Fruit fly (Drosophila melanogaster) whole organism: ENCODE results near the gene Nepl19.

Source experiments
- CG8478 ChIP-seq: fragments of >200 bp; optimal IDR thresholded peaks from 2 replicates; lab custom pipeline; 2018; ENCODE audit warnings: inconsistent platforms
- Dll ChIP-seq: fragments of >200 bp; optimal IDR thresholded peaks from 2 replicates; lab custom pipeline; 2017
- EcR ChIP-seq, 2 experiments: fragments of >200 bp; optimal IDR thresholded peaks; 2 replicates each; lab custom pipeline; 2017; ENCODE audit warnings: missing biosample characterization in 2 of 2, missing genetic modification characterization in 2 of 2, missing genetic modification reagents in 2 of 2
- pan ChIP-seq: fragments of >200 bp; optimal IDR thresholded peaks from 2 replicates; lab custom pipeline; 2017
- psq ChIP-seq: fragments of >200 bp; optimal IDR thresholded peaks from 2 replicates; lab custom pipeline; 2017
- usp ChIP-seq: fragments of >200 bp; optimal IDR thresholded peaks from 2 replicates; lab custom pipeline; 2017; ENCODE audit warnings: missing biosample characterization, missing genetic modification characterization, mixed read lengths

Gene Nepl19

dm6 chr3R:28831172-28831571, 48.8 kb downstream of the Nepl19 start:
- TF ChIP-seq usp (GFP tag; lab: Kevin White, UChicago) (no peak), pan (lab: Kevin White, UChicago) (no peak), psq (no peak), Dll (lab: Kevin White, UChicago) (no peak), CG8478 (lab: Kevin White, UChicago) (no peak), EcR (GFP tag; optimal IDR thresholded peaks at IDR 0.05; lab: Kevin White, UChicago) (no peak)

DNA sequence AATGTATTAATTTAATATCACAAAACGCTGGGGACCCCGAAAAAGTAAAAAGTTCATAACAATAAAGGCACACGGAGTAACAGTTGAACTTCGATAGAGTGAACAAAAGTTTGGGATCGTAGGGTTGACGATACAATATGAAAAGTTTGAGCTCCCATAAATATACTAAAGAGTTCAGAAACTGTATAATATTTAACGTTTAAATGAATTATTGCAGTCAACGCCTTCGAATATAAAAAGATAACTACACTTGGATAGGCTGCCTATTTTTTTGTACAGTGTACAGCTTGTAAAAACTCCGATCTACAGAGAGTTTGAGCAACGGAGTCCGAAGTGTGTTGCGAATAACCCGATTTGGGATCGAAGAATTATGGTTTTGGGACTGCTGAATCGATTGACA, 49.2 kb downstream of the Nepl19 start:
- TF ChIP-seq EcR (GFP tag; optimal IDR thresholded peaks at IDR 0.05; lab: Kevin White, UChicago) (no peak), psq (no peak), pan (lab: Kevin White, UChicago) (no peak), CG8478 (lab: Kevin White, UChicago) (no peak), usp (GFP tag; lab: Kevin White, UChicago) (no peak), Dll (lab: Kevin White, UChicago) (no peak)

DNA sequence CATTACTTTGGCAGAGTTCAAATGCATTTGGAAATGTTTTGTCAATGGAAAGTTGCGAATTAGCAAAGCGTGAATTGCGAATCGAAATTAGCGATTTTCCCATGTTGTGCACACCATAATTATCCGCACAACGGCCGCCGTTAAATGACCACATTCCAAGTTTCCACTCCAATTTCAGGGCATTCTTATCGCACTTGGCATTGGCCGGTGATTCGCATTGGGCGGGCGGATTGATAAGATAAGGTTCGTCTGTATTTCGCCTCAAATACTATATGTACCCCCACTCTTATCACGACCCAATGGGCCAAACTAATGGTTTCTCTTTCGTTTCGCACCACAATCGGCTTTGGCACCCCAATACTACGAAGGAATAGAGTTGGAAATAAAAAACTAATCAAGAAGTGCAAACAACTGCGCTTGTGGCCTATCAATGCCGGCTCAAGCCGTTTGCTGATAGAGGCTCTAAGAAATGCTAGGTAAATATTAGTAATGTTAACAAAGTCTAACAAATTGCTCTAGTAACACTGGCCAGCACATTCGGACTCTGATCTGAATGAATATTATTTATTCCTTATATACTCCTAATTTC, 50.5 kb downstream of the Nepl19 start:
- TF ChIP-seq psq (no peak), Dll (lab: Kevin White, UChicago) (no peak), CG8478 (lab: Kevin White, UChicago) (no peak), usp (GFP tag; lab: Kevin White, UChicago) (no peak), pan (lab: Kevin White, UChicago) (no peak), EcR (GFP tag; optimal IDR thresholded peaks at IDR 0.05; lab: Kevin White, UChicago) (no peak)
